Fruit fly (Drosophila melanogaster) whole organism, embryonic: ENCODE results near the gene erm.

Source experiments
- Ada2b ChIP-seq: fragments of 200-800 bp; sonication (Bioruptor generic); IDR thresholded peaks from 2 replicates; pipeline ENCODE4 v1.3.6; 2022; ENCODE audit warnings: missing biosample characterization, missing genetic modification characterization
- Awh ChIP-seq: fragments of 200-800 bp; sonication (Bioruptor generic); IDR thresholded peaks from 2 replicates; pipeline ENCODE4, ENCODE4 v1.3.6; 2022; ENCODE audit warnings: missing biosample characterization, missing genetic modification characterization
- Bdp1 ChIP-seq: fragments of 200-800 bp; sonication (Bioruptor generic); optimal IDR thresholded peaks from 3 replicates; lab custom pipeline; 2016; ENCODE audit warnings: missing biosample characterization, missing genetic modification characterization
- CG1024 ChIP-seq: fragments of 200-800 bp; sonication (Bioruptor generic); IDR thresholded peaks from 2 replicates; pipeline ENCODE4 v1.3.6; 2022; ENCODE audit warnings: missing biosample characterization, missing genetic modification characterization
- CG10274 ChIP-seq: fragments of 200-800 bp; sonication (Bioruptor generic); optimal IDR thresholded peaks from 3 replicates; lab custom pipeline; 2017; ENCODE audit warnings: missing biosample characterization, mild to moderate bottlenecking, missing genetic modification characterization
- CG10565 ChIP-seq: fragments of 200-800 bp; sonication (Bioruptor generic); optimal IDR thresholded peaks from 3 replicates; lab custom pipeline; 2016; ENCODE audit warnings: missing biosample characterization, mild to moderate bottlenecking, missing genetic modification characterization
- CG12071 ChIP-seq: fragments of 200-800 bp; sonication (Bioruptor generic); optimal IDR thresholded peaks from 3 replicates; lab custom pipeline; 2018; ENCODE audit warnings: missing biosample characterization, mild to moderate bottlenecking, missing genetic modification characterization
- CG12236 ChIP-seq: fragments of 200-800 bp; sonication (Bioruptor generic); optimal IDR thresholded peaks from 2 replicates; lab custom pipeline; 2016; ENCODE audit warnings: missing biosample characterization, missing genetic modification characterization
- CG13624 ChIP-seq: fragments of 200-800 bp; sonication (Bioruptor generic); optimal IDR thresholded peaks from 2 replicates; lab custom pipeline; 2016; ENCODE audit warnings: missing biosample characterization, missing genetic modification characterization
- CG14965 ChIP-seq: fragments of 200-800 bp; sonication (Bioruptor generic); optimal IDR thresholded peaks from 2 replicates; lab custom pipeline; 2016; ENCODE audit warnings: missing biosample characterization, missing genetic modification characterization, borderline replicate concordance
- CG15696 ChIP-seq: fragments of 200-800 bp; sonication (Bioruptor generic); optimal IDR thresholded peaks from 2 replicates; lab custom pipeline; 2019; ENCODE audit warnings: missing biosample characterization, mild to moderate bottlenecking, missing genetic modification characterization, moderate library complexity
- CG17385 ChIP-seq: fragments of 200-800 bp; sonication (Bioruptor generic); optimal IDR thresholded peaks from 3 replicates; lab custom pipeline; 2018; ENCODE audit warnings: missing biosample characterization, mild to moderate bottlenecking, missing genetic modification characterization
- CG17568 ChIP-seq: fragments of 200-800 bp; sonication (Bioruptor generic); optimal IDR thresholded peaks from 2 replicates; lab custom pipeline; 2018; ENCODE audit warnings: missing biosample characterization, mild to moderate bottlenecking, missing genetic modification characterization, moderate library complexity
- CG1792 ChIP-seq: fragments of 200-800 bp; sonication (Bioruptor generic); optimal IDR thresholded peaks from 2 replicates; lab custom pipeline; 2016; ENCODE audit warnings: missing biosample characterization, missing genetic modification characterization
- CG18262 ChIP-seq: fragments of 200-800 bp; optimal IDR thresholded peaks from 3 replicates; lab custom pipeline; 2019; ENCODE audit warnings: missing biosample characterization, mild to moderate bottlenecking, missing genetic modification characterization, moderate library complexity
- CG18764 ChIP-seq: fragments of 200-800 bp; sonication (Bioruptor generic); optimal IDR thresholded peaks from 3 replicates; lab custom pipeline; 2016; ENCODE audit warnings: missing biosample characterization, missing genetic modification characterization
- CG31224 ChIP-seq: fragments of 200-800 bp; sonication (Bioruptor generic); IDR thresholded peaks from 2 replicates; pipeline ENCODE4 v1.3.6; 2022; ENCODE audit warnings: missing biosample characterization, missing genetic modification characterization
- CG31441 ChIP-seq: fragments of 200-800 bp; sonication (Bioruptor generic); IDR thresholded peaks from 2 replicates; pipeline ENCODE4 v1.3.6; 2022; ENCODE audit warnings: missing biosample characterization, missing genetic modification characterization
- CG4707 ChIP-seq: fragments of 200-800 bp; sonication (Bioruptor generic); optimal IDR thresholded peaks from 2 replicates; lab custom pipeline; 2018; ENCODE audit warnings: missing biosample characterization, mild to moderate bottlenecking, missing genetic modification characterization, moderate library complexity
- CG7556 ChIP-seq: fragments of 200-800 bp; sonication (Bioruptor generic); optimal IDR thresholded peaks from 2 replicates; lab custom pipeline; 2017; ENCODE audit warnings: missing biosample characterization, mild to moderate bottlenecking, missing genetic modification characterization
- CG7786 ChIP-seq: fragments of 200-800 bp; sonication (Bioruptor generic); optimal IDR thresholded peaks from 2 replicates; lab custom pipeline; 2016; ENCODE audit warnings: missing biosample characterization, missing genetic modification characterization
- CG8281 ChIP-seq: fragments of 200-800 bp; sonication (Bioruptor generic); optimal IDR thresholded peaks from 2 replicates; lab custom pipeline; 2018; ENCODE audit warnings: missing biosample characterization, mild to moderate bottlenecking, missing genetic modification characterization, moderate library complexity
- Dek ChIP-seq: fragments of 200-800 bp; sonication (Bioruptor generic); optimal IDR thresholded peaks from 3 replicates; lab custom pipeline; 2019; ENCODE audit warnings: missing biosample characterization, mild to moderate bottlenecking, missing genetic modification characterization, moderate library complexity
- Doc3 ChIP-seq: fragments of 200-800 bp; sonication (Bioruptor generic); IDR thresholded peaks from 3 replicates; pipeline ENCODE4 v1.3.6; 2022; ENCODE audit warnings: missing biosample characterization, missing genetic modification characterization; ENCODE audit not compliant: partially characterized antibody
- Hmx ChIP-seq: fragments of 200-800 bp; sonication (Bioruptor generic); optimal IDR thresholded peaks from 2 replicates; lab custom pipeline; 2016; ENCODE audit warnings: missing biosample characterization, missing genetic modification characterization
- Hr78 ChIP-seq, 2 experiments: fragments of 200-800 bp in 1 of 2; fragments of >200 bp in 1 of 2; sonication (Bioruptor generic) in 1 of 2; optimal IDR thresholded peaks; 2 replicates each; lab custom pipeline; 2017 to 2019; ENCODE audit warnings: missing biosample characterization in 2 of 2, missing genetic modification characterization in 2 of 2, mild to moderate bottlenecking in 1 of 2, moderate library complexity in 1 of 2
- NC2β ChIP-seq: fragments of 200-800 bp; sonication (Bioruptor generic); optimal IDR thresholded peaks from 2 replicates; lab custom pipeline; 2016; ENCODE audit warnings: missing biosample characterization, missing genetic modification characterization
- NFAT ChIP-seq: fragments of 200-800 bp; sonication (Bioruptor generic); IDR thresholded peaks from 2 replicates; pipeline ENCODE4 v1.3.6; 2022; ENCODE audit warnings: missing biosample characterization, missing genetic modification characterization
- Neu2 ChIP-seq: fragments of 200-800 bp; sonication (Bioruptor generic); optimal IDR thresholded peaks from 3 replicates; lab custom pipeline; 2016; ENCODE audit warnings: missing biosample characterization, missing genetic modification characterization, borderline replicate concordance
- Sox102F ChIP-seq: fragments of 200-800 bp; sonication (Bioruptor generic); optimal IDR thresholded peaks from 2 replicates; lab custom pipeline; 2018; ENCODE audit warnings: missing biosample characterization, mild to moderate bottlenecking, missing genetic modification characterization, moderate library complexity
- Stat92E ChIP-seq, 3 experiments: fragments of >200 bp in 2 of 3; fragments of 200-800 bp in 1 of 3; sonication (Bioruptor generic) in 1 of 3; optimal IDR thresholded peaks; 2 replicates each; lab custom pipeline; 2017 to 2019; ENCODE audit warnings: missing biosample characterization in 3 of 3, missing genetic modification characterization in 3 of 3, mild to moderate bottlenecking in 1 of 3, moderate library complexity in 1 of 3
- Usf ChIP-seq: fragments of 200-800 bp; sonication (Bioruptor generic); optimal IDR thresholded peaks from 2 replicates; lab custom pipeline; 2017; ENCODE audit warnings: missing genotype, missing biosample characterization, missing genetic modification characterization
- ase ChIP-seq: fragments of 200-800 bp; sonication (Bioruptor generic); IDR thresholded peaks from 3 replicates; pipeline ENCODE4 v1.3.6; 2022; ENCODE audit warnings: missing biosample characterization, missing genetic modification characterization
- chm ChIP-seq: fragments of 200-800 bp; sonication (Bioruptor generic); IDR thresholded peaks from 2 replicates; pipeline ENCODE4 v1.3.6; 2022; ENCODE audit warnings: missing biosample characterization, missing genetic modification characterization
- corto ChIP-seq: fragments of 200-800 bp; sonication (Bioruptor generic); optimal IDR thresholded peaks from 2 replicates; lab custom pipeline; 2016; ENCODE audit warnings: missing biosample characterization, mild to moderate bottlenecking, missing genetic modification characterization, moderate library complexity
- crp ChIP-seq, 2 experiments: fragments of 200-800 bp; sonication (Bioruptor generic); optimal IDR thresholded peaks; 2 replicates in 1 of 2; 3 replicates in 1 of 2; lab custom pipeline; 2017; ENCODE audit warnings: missing biosample characterization in 2 of 2, missing genetic modification characterization in 2 of 2, mild to moderate bottlenecking in 1 of 2, moderate library complexity in 1 of 2
- dan ChIP-seq: fragments of 200-800 bp; sonication (Bioruptor generic); IDR thresholded peaks from 2 replicates; pipeline ENCODE4 v1.3.6; 2022; ENCODE audit warnings: missing biosample characterization, missing genetic modification characterization
- dimm ChIP-seq: fragments of 200-800 bp; sonication (Bioruptor generic); IDR thresholded peaks from 2 replicates; pipeline ENCODE4 v1.3.6; 2022; ENCODE audit warnings: missing biosample characterization, missing genetic modification characterization
- dysf ChIP-seq: fragments of 200-800 bp; sonication (Bioruptor generic); IDR thresholded peaks from 3 replicates; pipeline ENCODE4 v1.3.6; 2022; ENCODE audit warnings: missing biosample characterization, missing genetic modification characterization
- eve ChIP-seq, 2 experiments: fragments of >200 bp; optimal IDR thresholded peaks; 2 replicates each; lab custom pipeline; 2017; ENCODE audit warnings: missing biosample characterization in 2 of 2, missing genetic modification characterization in 2 of 2
- fd102C ChIP-seq: fragments of 200-800 bp; sonication (Bioruptor generic); optimal IDR thresholded peaks from 2 replicates; lab custom pipeline; 2018; ENCODE audit warnings: missing biosample characterization, mild to moderate bottlenecking, missing genetic modification characterization, moderate library complexity
- ftz-f1 ChIP-seq: fragments of 200-800 bp; sonication (Bioruptor generic); optimal IDR thresholded peaks from 2 replicates; lab custom pipeline; 2016; ENCODE audit warnings: missing biosample characterization, missing genetic modification characterization
- gro ChIP-seq: fragments of 200-800 bp; sonication (Bioruptor generic); optimal IDR thresholded peaks from 2 replicates; lab custom pipeline; 2016; ENCODE audit warnings: missing biosample characterization, missing genetic modification characterization
- hkb ChIP-seq, 2 experiments: fragments of 200-800 bp in 1 of 2; fragments of >200 bp in 1 of 2; sonication (Bioruptor generic) in 1 of 2; IDR thresholded peaks in 1 of 2; optimal IDR thresholded peaks in 1 of 2; 2 replicates each; pipeline versions ENCODE4 v1.3.6 to Lab custom; 2017 to 2022; ENCODE audit warnings: missing biosample characterization in 1 of 2, missing genetic modification characterization in 1 of 2
- kah ChIP-seq: fragments of 200-800 bp; sonication (Bioruptor generic); optimal IDR thresholded peaks from 2 replicates; lab custom pipeline; 2018; ENCODE audit warnings: missing biosample characterization, mild to moderate bottlenecking, missing genetic modification characterization
- rib ChIP-seq: fragments of 200-800 bp; sonication (Bioruptor generic); IDR thresholded peaks from 2 replicates; pipeline ENCODE4 v1.3.6; 2022; ENCODE audit warnings: missing biosample characterization, missing genetic modification characterization
- seq ChIP-seq: fragments of 200-800 bp; sonication (Bioruptor generic); IDR thresholded peaks from 2 replicates; pipeline ENCODE4 v1.3.6; 2022; ENCODE audit warnings: missing biosample characterization, missing genetic modification characterization
- sim ChIP-seq: fragments of 200-800 bp; sonication (Bioruptor generic); IDR thresholded peaks from 2 replicates; pipeline ENCODE4 v1.3.6; 2022; ENCODE audit warnings: missing biosample characterization, missing genetic modification characterization
- so ChIP-seq: fragments of 200-800 bp; sonication (Bioruptor generic); IDR thresholded peaks from 3 replicates; pipeline ENCODE4 v1.3.6; 2022; ENCODE audit warnings: missing biosample characterization, missing genetic modification characterization
- tio ChIP-seq: fragments of 200-800 bp; sonication (Bioruptor generic); optimal IDR thresholded peaks from 2 replicates; lab custom pipeline; 2017; ENCODE audit warnings: missing biosample characterization, missing genetic modification characterization, inconsistent platforms

erm gene

DNA sequence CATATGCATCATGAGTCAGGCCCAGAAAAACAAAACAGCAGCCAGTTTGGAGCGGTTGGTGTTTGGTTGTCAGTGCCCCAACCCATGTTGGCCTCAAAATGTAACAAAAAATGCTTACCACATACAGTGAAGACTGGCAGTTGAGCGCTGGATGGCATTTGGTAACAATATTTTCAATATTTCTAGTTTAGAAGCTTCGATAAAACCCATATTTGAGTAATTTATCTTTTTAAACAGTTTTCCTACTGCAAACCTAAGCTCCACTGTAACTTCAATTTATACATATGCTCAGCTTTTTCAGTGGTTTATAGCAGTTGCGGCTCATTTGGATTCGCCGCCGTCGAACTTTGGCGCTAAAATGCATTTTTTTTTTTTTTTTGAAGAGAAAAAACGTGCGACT is 53.7 kb downstream of the erm start (continued):
- TF ChIP-seq dimm (GFP tag; lab: Robert Waterston, UW): 0 out of 2 replicates have a peak, but pooled peaks have one; percentile 5
- no peak for TF ChIP-seq kah
- no peak for TF ChIP-seq ftz-f1 (GFP tag; lab: Kevin White, UChicago)
- no peak for TF ChIP-seq Usf
- peak; percentile 54; the same call in 1 of the 2 replicates for TF ChIP-seq CG1024 (GFP tag; lab: Robert Waterston, UW)
- TF ChIP-seq CG14965 (GFP tag; lab: Kevin White, UChicago): no peak
- peak; percentile 66 for TF ChIP-seq ase (GFP tag; lab: Robert Waterston, UW)
- no peak for TF ChIP-seq CG7786 (GFP tag; lab: Kevin White, UChicago)
- TF ChIP-seq fd102C (GFP tag; lab: Kevin White, UChicago): no peak
- TF ChIP-seq CG7556 (GFP tag; lab: Kevin White, UChicago): no peak
- no peak for TF ChIP-seq Stat92E (GFP tag; optimal IDR thresholded peaks at IDR 0.05; lab: Kevin White, UChicago)
- TF ChIP-seq dan (GFP tag; lab: Robert Waterston, UW): no peak
- TF ChIP-seq CG12236 (GFP tag; lab: Kevin White, UChicago): no peak
- TF ChIP-seq Bdp1 (GFP tag; lab: Kevin White, UChicago): no peak
- TF ChIP-seq rib (GFP tag; lab: Robert Waterston, UW): no peak
- no peak for TF ChIP-seq Neu2 (GFP tag; lab: Kevin White, UChicago)
- TF ChIP-seq chm (GFP tag; lab: Robert Waterston, UW): no peak
- no peak for TF ChIP-seq CG10565 (GFP tag; lab: Kevin White, UChicago)
- peak; percentile 46 for TF ChIP-seq CG17385 (GFP tag; lab: Kevin White, UChicago)
- TF ChIP-seq Ada2b (GFP tag; lab: Robert Waterston, UW): peak; percentile 61
- peak; percentile 52; the same call in 2 of the 3 replicates for TF ChIP-seq dysf (GFP tag; lab: Robert Waterston, UW)
- no peak for TF ChIP-seq CG15696 (tag; lab: Kevin White, UChicago)
- TF ChIP-seq CG4707: no peak
- TF ChIP-seq corto: no peak
- no peak for TF ChIP-seq Hr78 (GFP tag; optimal IDR thresholded peaks at IDR 0.05; lab: Kevin White, UChicago)
- no peak for TF ChIP-seq Doc3 (GFP tag; lab: Robert Waterston, UW)
- TF ChIP-seq so (GFP tag; lab: Robert Waterston, UW): no peak; the same call in 2 of the 3 replicates
- peak; percentile 69 for TF ChIP-seq Awh (GFP tag; lab: Robert Waterston, UW)
- 0 out of 2 replicates have a peak, but pooled peaks have one; percentile 48 for TF ChIP-seq seq
- no peak for TF ChIP-seq CG13624 (GFP tag; lab: Kevin White, UChicago)
- no peak for TF ChIP-seq CG10274 (GFP tag; lab: Kevin White, UChicago)
- no peak for TF ChIP-seq gro (GFP tag; lab: Kevin White, UChicago)
- TF ChIP-seq CG18764 (GFP tag; lab: Kevin White, UChicago): no peak
- no peak for TF ChIP-seq CG8281 (tag; lab: Kevin White, UChicago)
- TF ChIP-seq sim (GFP tag; lab: Robert Waterston, UW): peak; percentile 36; the same call in 1 of the 2 replicates
- peak; percentile 63 for TF ChIP-seq CG31441
- no peak for TF ChIP-seq CG31224 (GFP tag; lab: Robert Waterston, UW)
- TF ChIP-seq CG18262: peak; percentile 56
- no peak for TF ChIP-seq hkb (optimal IDR thresholded peaks at IDR 0.05; lab: Kevin White, UChicago)
- TF ChIP-seq hkb (GFP tag; IDR thresholded peaks at IDR 0.05; lab: Robert Waterston, UW): peak; percentile 60
- TF ChIP-seq Dek (tag; lab: Kevin White, UChicago): no peak
- no peak for TF ChIP-seq NFAT
- TF ChIP-seq crp (GFP tag; optimal IDR thresholded peaks at IDR 0.05; lab: Kevin White, UChicago): no peak
- peak in 1 of 2 experiments; percentile 60 for TF ChIP-seq eve (GFP tag; optimal IDR thresholded peaks at IDR 0.05; lab: Kevin White, UChicago)
- peak; percentile 78 for TF ChIP-seq Sox102F (GFP tag; lab: Kevin White, UChicago)
- TF ChIP-seq CG17568 (GFP tag; lab: Kevin White, UChicago): no peak
- peak; percentile 9 for TF ChIP-seq CG12071 (GFP tag; lab: Kevin White, UChicago)
- TF ChIP-seq tio (GFP tag; lab: Kevin White, UChicago): no peak
- no peak for TF ChIP-seq NC2β (GFP tag; lab: Kevin White, UChicago)
- TF ChIP-seq Hmx: no peak
- no peak for TF ChIP-seq CG1792 (GFP tag; lab: Kevin White, UChicago)
